Fruit fly (Drosophila melanogaster) whole organism, embryonic: ENCODE results near the gene dysc.

Experiments used
- Bteb2 ChIP-seq: fragments of 200-800 bp; sonication (Bioruptor generic); optimal IDR thresholded peaks from 2 replicates; lab custom pipeline; 2016; ENCODE audit warnings: missing biosample characterization, missing genetic modification characterization
- CG10209 ChIP-seq: fragments of 200-800 bp; sonication (Bioruptor generic); optimal IDR thresholded peaks from 3 replicates; lab custom pipeline; 2017; ENCODE audit warnings: missing biosample characterization, mild to moderate bottlenecking, missing genetic modification characterization, missing genetic modification reagents
- CG11093 ChIP-seq: fragments of 200-800 bp; sonication (Bioruptor generic); IDR thresholded peaks from 3 replicates; pipeline ENCODE4 v1.3.6; 2022; ENCODE audit warnings: missing biosample characterization, missing genetic modification characterization
- CG12236 ChIP-seq: fragments of 200-800 bp; sonication (Bioruptor generic); optimal IDR thresholded peaks from 2 replicates; lab custom pipeline; 2016; ENCODE audit warnings: missing biosample characterization, missing genetic modification characterization
- CG14441 ChIP-seq: fragments of 200-800 bp; sonication (Bioruptor generic); IDR thresholded peaks from 2 replicates; pipeline ENCODE4 v1.3.6; 2022; ENCODE audit warnings: missing biosample characterization, missing genetic modification characterization
- CG1602 ChIP-seq: fragments of 200-800 bp; sonication (Bioruptor generic); optimal IDR thresholded peaks from 3 replicates; lab custom pipeline; 2016; ENCODE audit warnings: missing biosample characterization, missing genetic modification characterization
- CG16813 ChIP-seq: fragments of 200-800 bp; sonication (Bioruptor generic); IDR thresholded peaks from 3 replicates; pipeline ENCODE4 v1.3.6; 2022; ENCODE audit warnings: missing biosample characterization, missing genetic modification characterization; ENCODE audit not compliant: partially characterized antibody
- CG16863 ChIP-seq: fragments of 200-800 bp; sonication (Bioruptor generic); optimal IDR thresholded peaks from 3 replicates; lab custom pipeline; 2016; ENCODE audit warnings: missing biosample characterization, missing genetic modification characterization
- CG17186 ChIP-seq: fragments of 200-800 bp; sonication (Bioruptor generic); optimal IDR thresholded peaks from 3 replicates; lab custom pipeline; 2017; ENCODE audit warnings: missing biosample characterization, missing genetic modification reagents, missing genetic modification characterization
- CG17328 ChIP-seq: fragments of 200-800 bp; sonication (Bioruptor generic); IDR thresholded peaks from 2 replicates; pipeline ENCODE4 v1.3.6; 2022; ENCODE audit warnings: missing biosample characterization, missing genetic modification characterization
- CG2199 ChIP-seq: fragments of 200-800 bp; sonication (Bioruptor generic); IDR thresholded peaks from 3 replicates; pipeline ENCODE4 v1.3.6; 2022; ENCODE audit warnings: missing biosample characterization, missing genetic modification characterization
- CG2889 ChIP-seq: fragments of 200-800 bp; sonication (Bioruptor generic); IDR thresholded peaks from 3 replicates; pipeline ENCODE4 v1.3.6; 2022; ENCODE audit warnings: missing biosample characterization, missing genetic modification characterization
- CG33213 ChIP-seq: fragments of 200-800 bp; sonication (Bioruptor generic); optimal IDR thresholded peaks from 3 replicates; lab custom pipeline; 2016; ENCODE audit warnings: missing biosample characterization, missing genetic modification characterization
- CG3995 ChIP-seq: fragments of 200-800 bp; sonication (Bioruptor generic); optimal IDR thresholded peaks from 3 replicates; lab custom pipeline; 2016; ENCODE audit warnings: missing biosample characterization, missing genetic modification characterization
- CG4424 ChIP-seq: fragments of 200-800 bp; sonication (Bioruptor generic); optimal IDR thresholded peaks from 3 replicates; lab custom pipeline; 2016; ENCODE audit warnings: missing biosample characterization, missing genetic modification characterization
- CG6254 ChIP-seq: fragments of 200-800 bp; sonication (Bioruptor generic); optimal IDR thresholded peaks from 3 replicates; lab custom pipeline; 2017; ENCODE audit warnings: mild to moderate bottlenecking, missing biosample characterization, missing genetic modification reagents, missing genetic modification characterization
- CG6813 ChIP-seq: fragments of 200-800 bp; sonication (Bioruptor generic); optimal IDR thresholded peaks from 2 replicates; lab custom pipeline; 2017; ENCODE audit warnings: missing biosample characterization, missing genetic modification characterization, mild to moderate bottlenecking, moderate library complexity, missing genetic modification reagents
- CG7786 ChIP-seq: fragments of 200-800 bp; sonication (Bioruptor generic); optimal IDR thresholded peaks from 2 replicates; lab custom pipeline; 2016; ENCODE audit warnings: missing biosample characterization, missing genetic modification characterization
- CG7928 ChIP-seq: fragments of 200-800 bp; sonication (Bioruptor generic); optimal IDR thresholded peaks from 2 replicates; lab custom pipeline; 2017; ENCODE audit warnings: missing biosample characterization, mild to moderate bottlenecking, missing genetic modification characterization
- CHES-1-like ChIP-seq: fragments of 200-800 bp; sonication (Bioruptor generic); optimal IDR thresholded peaks from 2 replicates; lab custom pipeline; 2016; ENCODE audit warnings: missing biosample characterization, missing genetic modification characterization
- Camta ChIP-seq: fragments of 200-800 bp; sonication (Bioruptor generic); optimal IDR thresholded peaks from 2 replicates; lab custom pipeline; 2016; ENCODE audit warnings: missing biosample characterization, missing genetic modification characterization
- CrebB ChIP-seq: fragments of 200-800 bp; sonication (Bioruptor generic); optimal IDR thresholded peaks from 3 replicates; lab custom pipeline; 2018; ENCODE audit warnings: missing biosample characterization, mild to moderate bottlenecking, missing genetic modification characterization
- D19A ChIP-seq: fragments of 200-800 bp; optimal IDR thresholded peaks from 3 replicates; lab custom pipeline; 2019; ENCODE audit warnings: missing biosample characterization, mild to moderate bottlenecking, missing genetic modification characterization, moderate library complexity
- Dad ChIP-seq: fragments of 200-800 bp; sonication (Bioruptor generic); optimal IDR thresholded peaks from 3 replicates; lab custom pipeline; 2016; ENCODE audit warnings: missing biosample characterization, missing genetic modification characterization
- H15 ChIP-seq: fragments of 200-800 bp; sonication (Bioruptor generic); IDR thresholded peaks from 3 replicates; pipeline ENCODE4 v1.3.6; 2022; ENCODE audit warnings: missing biosample characterization, missing genetic modification characterization
- MESR4 ChIP-seq: fragments of 200-800 bp; sonication (Bioruptor generic); optimal IDR thresholded peaks from 2 replicates; lab custom pipeline; 2018; ENCODE audit warnings: missing biosample characterization, mild to moderate bottlenecking, missing genetic modification characterization, moderate library complexity
- Mrtf ChIP-seq: fragments of 200-800 bp; sonication (Bioruptor generic); IDR thresholded peaks from 3 replicates; pipeline ENCODE4 v1.3.6; 2022; ENCODE audit warnings: missing biosample characterization, missing genetic modification characterization
- NC2α ChIP-seq: fragments of 200-800 bp; sonication (Bioruptor generic); optimal IDR thresholded peaks from 2 replicates; lab custom pipeline; 2016; ENCODE audit warnings: missing biosample characterization, missing genetic modification characterization
- Ptx1 ChIP-seq: fragments of 200-800 bp; sonication (Bioruptor generic); IDR thresholded peaks from 2 replicates; pipeline ENCODE4 v1.3.6; 2022; ENCODE audit warnings: missing biosample characterization, missing genetic modification characterization
- Sry-δ ChIP-seq: fragments of 200-800 bp; sonication (Bioruptor generic); optimal IDR thresholded peaks from 2 replicates; lab custom pipeline; 2016; ENCODE audit warnings: missing biosample characterization, missing genetic modification characterization
- ac ChIP-seq: fragments of 200-800 bp; sonication (Bioruptor generic); optimal IDR thresholded peaks from 3 replicates; lab custom pipeline; 2017; ENCODE audit warnings: missing biosample characterization, mild to moderate bottlenecking, missing genetic modification characterization
- cad ChIP-seq: fragments of >200 bp; optimal IDR thresholded peaks from 2 replicates; lab custom pipeline; 2017; ENCODE audit warnings: missing biosample characterization, missing genetic modification characterization
- cas ChIP-seq: fragments of 200-800 bp; sonication (Bioruptor generic); IDR thresholded peaks from 2 replicates; pipeline ENCODE4 v1.3.6; 2022; ENCODE audit warnings: missing biosample characterization, missing genetic modification characterization
- ci ChIP-seq: fragments of 200-800 bp; sonication (Bioruptor generic); IDR thresholded peaks from 3 replicates; pipeline ENCODE4 v1.3.6; 2022; ENCODE audit warnings: missing biosample characterization, missing genetic modification characterization
- crp ChIP-seq, 2 experiments: fragments of 200-800 bp; sonication (Bioruptor generic); optimal IDR thresholded peaks; 2 replicates in 1 of 2; 3 replicates in 1 of 2; lab custom pipeline; 2017; ENCODE audit warnings: missing biosample characterization in 2 of 2, missing genetic modification characterization in 2 of 2, mild to moderate bottlenecking in 1 of 2, moderate library complexity in 1 of 2
- dysf ChIP-seq: fragments of 200-800 bp; sonication (Bioruptor generic); IDR thresholded peaks from 3 replicates; pipeline ENCODE4 v1.3.6; 2022; ENCODE audit warnings: missing biosample characterization, missing genetic modification characterization
- exex ChIP-seq: fragments of 200-800 bp; sonication (Bioruptor generic); optimal IDR thresholded peaks from 4 replicates; lab custom pipeline; 2018; ENCODE audit warnings: missing biosample characterization, mild to moderate bottlenecking, missing genetic modification characterization, moderate library complexity
- ind ChIP-seq: fragments of 200-800 bp; sonication (Bioruptor generic); optimal IDR thresholded peaks from 3 replicates; lab custom pipeline; 2016; ENCODE audit warnings: missing biosample characterization, missing genetic modification characterization
- inv ChIP-seq: fragments of 200-800 bp; sonication (Bioruptor generic); IDR thresholded peaks from 2 replicates; pipeline ENCODE4 v1.3.6; 2022; ENCODE audit warnings: missing biosample characterization, missing genetic modification characterization; ENCODE audit not compliant: partially characterized antibody
- maf-S ChIP-seq: fragments of 200-800 bp; sonication (Bioruptor generic); optimal IDR thresholded peaks from 2 replicates; lab custom pipeline; 2016; ENCODE audit warnings: missing biosample characterization, missing genetic modification characterization
- mld ChIP-seq: fragments of 200-800 bp; sonication (Bioruptor generic); IDR thresholded peaks from 3 replicates; pipeline ENCODE4 v1.3.6; 2022; ENCODE audit warnings: missing biosample characterization, missing genetic modification characterization; ENCODE audit not compliant: partially characterized antibody
- pho ChIP-seq: fragments of 200-800 bp; sonication (Bioruptor generic); optimal IDR thresholded peaks from 2 replicates; lab custom pipeline; 2016; ENCODE audit warnings: missing biosample characterization, missing genetic modification characterization
- run ChIP-seq: fragments of 200-800 bp; sonication (Bioruptor generic); optimal IDR thresholded peaks from 3 replicates; lab custom pipeline; 2018; ENCODE audit warnings: missing biosample characterization, mild to moderate bottlenecking, missing genetic modification characterization
- sens ChIP-seq: fragments of 200-800 bp; sonication (Bioruptor generic); peaks from one replicate; lab custom pipeline; 2016; ENCODE audit warnings: missing biosample characterization, missing genetic modification characterization
- shn ChIP-seq: fragments of 200-800 bp; sonication (Bioruptor generic); optimal IDR thresholded peaks from 3 replicates; lab custom pipeline; 2016; ENCODE audit warnings: missing biosample characterization, missing genetic modification characterization
- sisA ChIP-seq: fragments of 200-800 bp; sonication (Bioruptor generic); IDR thresholded peaks from 2 replicates; pipeline ENCODE4 v1.3.6; 2022; ENCODE audit warnings: missing biosample characterization, missing genetic modification characterization
- slou ChIP-seq: fragments of 200-800 bp; sonication (Bioruptor generic); optimal IDR thresholded peaks from 3 replicates; lab custom pipeline; 2016; ENCODE audit warnings: missing biosample characterization, missing genetic modification characterization
- ttk ChIP-seq: fragments of 200-800 bp; sonication (Bioruptor generic); IDR thresholded peaks from 2 replicates; pipeline ENCODE4 v2.1.2; 2022; ENCODE audit warnings: missing biosample characterization, missing genetic modification characterization
- unpg ChIP-seq: fragments of 200-800 bp; sonication (Bioruptor generic); optimal IDR thresholded peaks from 3 replicates; lab custom pipeline; 2018; ENCODE audit warnings: missing biosample characterization, mild to moderate bottlenecking, missing genetic modification characterization, moderate library complexity
- zfh1 ChIP-seq: fragments of 200-800 bp; sonication (Bioruptor generic); IDR thresholded peaks from 3 replicates; pipeline ENCODE4 v1.3.6; 2022; ENCODE audit warnings: missing biosample characterization, missing genetic modification characterization

The dysc gene

dm6 chr3L:13938470-13939150, 35.6 kb upstream of the dysc start (continued):
- peak in 1 of 2 experiments; percentile 48 for TF ChIP-seq crp (GFP tag; optimal IDR thresholded peaks at IDR 0.05; lab: Kevin White, UChicago)
- peak; percentile 59 for TF ChIP-seq CG17186 (GFP tag; lab: Kevin White, UChicago)
- no peak for TF ChIP-seq mld (GFP tag; lab: Robert Waterston, UW)
- TF ChIP-seq CG3995 (GFP tag; lab: Kevin White, UChicago): peak; percentile 73
- peak; percentile 89 for TF ChIP-seq Dad (GFP tag; lab: Kevin White, UChicago)
- peak; percentile 82 for TF ChIP-seq maf-S (GFP tag; lab: Kevin White, UChicago)
- TF ChIP-seq cas (GFP tag; lab: Robert Waterston, UW): peak; percentile 12
- peak; percentile 92 for TF ChIP-seq pho (GFP tag; lab: Kevin White, UChicago)
- TF ChIP-seq MESR4 (GFP tag; lab: Kevin White, UChicago): no peak
- no peak for TF ChIP-seq CG2199 (GFP tag; lab: Robert Waterston, UW)
- TF ChIP-seq zfh1 (GFP tag; lab: Robert Waterston, UW): peak; percentile 62
- TF ChIP-seq CG16813 (GFP tag; lab: Robert Waterston, UW): no peak
- TF ChIP-seq run (tag; lab: Kevin White, UChicago): peak; percentile 73
- TF ChIP-seq sens (GFP tag; lab: Kevin White, UChicago): peak; percentile 99
- TF ChIP-seq CG2889 (GFP tag; lab: Robert Waterston, UW): 0 out of 3 replicates have a peak, but pooled peaks have one; percentile 35
- peak; percentile 67 for TF ChIP-seq sisA (GFP tag; lab: Robert Waterston, UW)
- peak; percentile 75 for TF ChIP-seq CG33213 (GFP tag; lab: Kevin White, UChicago)
- peak; percentile 82 for TF ChIP-seq D19A (tag; lab: Kevin White, UChicago)
- peak; percentile 88 for TF ChIP-seq CG12236 (GFP tag; lab: Kevin White, UChicago)
- peak; percentile 88 for TF ChIP-seq CG7786 (GFP tag; lab: Kevin White, UChicago)
- TF ChIP-seq ind: peak; percentile 90
- peak; percentile 94 for TF ChIP-seq CHES-1-like (GFP tag; lab: Kevin White, UChicago)
- peak; percentile 90 for TF ChIP-seq Camta (GFP tag; lab: Kevin White, UChicago)
- TF ChIP-seq CG7928 (GFP tag; lab: Kevin White, UChicago): peak; percentile 72
- TF ChIP-seq ci (GFP tag; lab: Robert Waterston, UW): peak; percentile 42; the same call in 1 of the 3 replicates
- TF ChIP-seq slou (GFP tag; lab: Kevin White, UChicago): no peak
- TF ChIP-seq CG17328: 0 out of 2 replicates have a peak, but pooled peaks have one; percentile 11
- peak; percentile 92 for TF ChIP-seq CG4424 (GFP tag; lab: Kevin White, UChicago)
- no peak for TF ChIP-seq cad (GFP tag; lab: Kevin White, UChicago)
- TF ChIP-seq ttk (GFP tag; lab: Robert Waterston, UW): peak; percentile 58
- TF ChIP-seq H15 (GFP tag; lab: Robert Waterston, UW): peak; percentile 63; the same call in 1 of the 3 replicates
- peak; percentile 76 for TF ChIP-seq Ptx1
- TF ChIP-seq CG6254 (GFP tag; lab: Kevin White, UChicago): peak; percentile 66
- 0 out of 3 replicates have a peak, but pooled peaks have one; percentile 60 for TF ChIP-seq Mrtf
- peak; percentile 59; the same call in 2 of the 3 replicates for TF ChIP-seq CG11093 (GFP tag; lab: Robert Waterston, UW)
- TF ChIP-seq CG10209 (GFP tag; lab: Kevin White, UChicago): peak; percentile 91
- peak; percentile 42 for TF ChIP-seq ac (GFP tag; lab: Kevin White, UChicago)
- peak; percentile 72 for TF ChIP-seq NC2α (GFP tag; lab: Kevin White, UChicago)
- TF ChIP-seq Bteb2 (GFP tag; lab: Kevin White, UChicago): peak; percentile 91
- peak; percentile 90 for TF ChIP-seq CG16863 (GFP tag; lab: Kevin White, UChicago)
- TF ChIP-seq Sry-δ: peak; percentile 56
- TF ChIP-seq dysf (GFP tag; lab: Robert Waterston, UW): peak; percentile 87
- peak; percentile 82 for TF ChIP-seq CG6813 (GFP tag; lab: Kevin White, UChicago)
- TF ChIP-seq exex: peak; percentile 73
- TF ChIP-seq inv (GFP tag; lab: Robert Waterston, UW): no peak
- peak; percentile 70 for TF ChIP-seq CrebB (tag; lab: Kevin White, UChicago)
- peak; percentile 80 for TF ChIP-seq shn (GFP tag; lab: Kevin White, UChicago)
- TF ChIP-seq CG1602: peak; percentile 87
- peak; percentile 66 for TF ChIP-seq unpg (GFP tag; lab: Kevin White, UChicago)
- TF ChIP-seq CG14441 (GFP tag; lab: Robert Waterston, UW): peak; percentile 65
